Worm (Caenorhabditis elegans): ENCODE results near the gene sec-24.2.

Gene sec-24.2

ce11 chrIV:12391003-12391637 lies 30.5 kb upstream of the sec-24.2 start, which contains the start of the genes rps-23 and dpm-3 (continued):
- TF ChIP-seq snpc-1.2 (GFP tag; IDR thresholded peaks at IDR 0.05), result peak; percentile 90
- peak; percentile 61 for TF ChIP-seq spr-3 (GFP tag; optimal IDR thresholded peaks at IDR 0.05)
- TF ChIP-seq zfp-2 (tag; optimal IDR thresholded peaks at IDR 0.05), result peak; percentile 89
- peak; percentile 58; the same call in 1 of the 2 replicates for TF ChIP-seq ctbp-1 (GFP tag; IDR thresholded peaks at IDR 0.05)
- peak; percentile 98 to 100 for TF ChIP-seq lsy-2 (tag; optimal IDR thresholded peaks at IDR 0.05)
- no peak for TF ChIP-seq R02D3.7 (tag; optimal IDR thresholded peaks at IDR 0.05)
- peak; percentile 43; the same call in 1 of the 2 replicates for TF ChIP-seq daf-19 (GFP tag; conservative IDR thresholded peaks at IDR 0.05)
- TF ChIP-seq D1046.2 (GFP tag; IDR thresholded peaks at IDR 0.05), result peak; percentile 99
- TF ChIP-seq mdt-29 (GFP tag; IDR thresholded peaks at IDR 0.05), result peak; percentile 81
- peak; percentile 86 for TF ChIP-seq vab-7 (GFP tag; IDR thresholded peaks at IDR 0.05)
- TF ChIP-seq jun-1 (tag; optimal IDR thresholded peaks at IDR 0.05), result peak; percentile 51
- peak; percentile 45 for TF ChIP-seq snpc-4 (tag; optimal IDR thresholded peaks at IDR 0.05)
- TF ChIP-seq ceh-62 (tag; optimal IDR thresholded peaks at IDR 0.05), result no peak
- TF ChIP-seq duxl-1 (tag; optimal IDR thresholded peaks at IDR 0.05; ENCODE audit: poor library complexity), result peak; percentile 91
- peak; percentile 82 for TF ChIP-seq nhr-42 (GFP tag; IDR thresholded peaks at IDR 0.05)
- TF ChIP-seq nhr-102 (tag; optimal IDR thresholded peaks at IDR 0.05), result peak; percentile 88
- peak in 1 of 2 experiments; percentile 87 for TF ChIP-seq unc-62 (GFP tag; optimal IDR thresholded peaks at IDR 0.05 in 1 of 2)
- no peak for TF ChIP-seq unc-62 (tag; optimal IDR thresholded peaks at IDR 0.05)
- peak; percentile 16 for TF ChIP-seq ces-1 (GFP tag; optimal IDR thresholded peaks at IDR 0.05)
- TF ChIP-seq aha-1 (tag), result peak; percentile 97
- peak; percentile 93 for TF ChIP-seq hlh-30 (tag; optimal IDR thresholded peaks at IDR 0.05; ENCODE audit: insufficient read depth)
- peak; percentile 76 for TF ChIP-seq F37D6.2 (tag; optimal IDR thresholded peaks at IDR 0.05)
- TF ChIP-seq spr-1 (tag; optimal IDR thresholded peaks at IDR 0.05), result peak; percentile 61
- peak; percentile 98 for TF ChIP-seq unc-130 (GFP tag; optimal IDR thresholded peaks at IDR 0.05)
- peak; percentile 92 for TF ChIP-seq arid-1 (GFP tag; conservative IDR thresholded peaks at IDR 0.05)
- no peak for TF ChIP-seq ztf-11 (tag; optimal IDR thresholded peaks at IDR 0.05)
- peak; percentile 87 for TF ChIP-seq mxl-3 (GFP tag; optimal IDR thresholded peaks at IDR 0.05)
- TF ChIP-seq zip-11 (GFP tag; IDR thresholded peaks at IDR 0.05), result no peak
- TF ChIP-seq ama-1 (optimal IDR thresholded peaks at IDR 0.05), result peak; percentile 82
- peak; percentile 97 for TF ChIP-seq hlh-11 (tag; optimal IDR thresholded peaks at IDR 0.05)
- TF ChIP-seq daf-16 (GFP tag; optimal IDR thresholded peaks at IDR 0.05), result peak; percentile 53 to 57
- peak; percentile 87 for TF ChIP-seq daf-16 (tag; optimal IDR thresholded peaks at IDR 0.05)
- TF ChIP-seq hif-1 (tag; optimal IDR thresholded peaks at IDR 0.05), result peak in 1 of 2 experiments; percentile 97
- TF ChIP-seq daf-8 (GFP tag; IDR thresholded peaks at IDR 0.05), result no peak
- peak; percentile 39; the same call in 1 of the 2 replicates for TF ChIP-seq Y105C5A.15 (GFP tag; IDR thresholded peaks at IDR 0.05)
- TF ChIP-seq ceh-44 (GFP tag; IDR thresholded peaks at IDR 0.05), result peak; percentile 90
- peak; percentile 92 for TF ChIP-seq T26A8.4 (GFP tag; IDR thresholded peaks at IDR 0.05)
- TF ChIP-seq dmd-6 (GFP tag; IDR thresholded peaks at IDR 0.05), result peak; percentile 91
- 0 out of 2 replicates have a peak, but pooled peaks have one; percentile 27 for TF ChIP-seq set-16 (GFP tag; IDR thresholded peaks at IDR 0.05)
- TF ChIP-seq lin-15B (tag; optimal IDR thresholded peaks at IDR 0.05), result peak; percentile 81
- TF ChIP-seq hmg-1.1 (GFP tag; IDR thresholded peaks at IDR 0.05), result peak; percentile 88
- TF ChIP-seq ztf-7 (tag; optimal IDR thresholded peaks at IDR 0.05), result peak; percentile 96
- TF ChIP-seq nhr-11 (tag; optimal IDR thresholded peaks at IDR 0.05), result peak; percentile 93
- TF ChIP-seq egl-27 (tag; optimal IDR thresholded peaks at IDR 0.05), result no peak
- TF ChIP-seq attf-4 (tag; optimal IDR thresholded peaks at IDR 0.05), result no peak
- TF ChIP-seq nhr-76 (tag; optimal IDR thresholded peaks at IDR 0.05), result peak; percentile 29
- no peak for TF ChIP-seq daf-12 (tag; optimal IDR thresholded peaks at IDR 0.05)
- TF ChIP-seq ZK337.2 (GFP tag; IDR thresholded peaks at IDR 0.05), result peak; percentile 98
- no peak for TF ChIP-seq lin-39 (tag; optimal IDR thresholded peaks at IDR 0.05)
- TF ChIP-seq ceh-28 (tag; optimal IDR thresholded peaks at IDR 0.05), result no peak
- no peak for TF ChIP-seq aly-2 (tag; optimal IDR thresholded peaks at IDR 0.05)
- TF ChIP-seq ZK546.5 (tag; optimal IDR thresholded peaks at IDR 0.05), result peak; percentile 92 to 97

Data from whole organism, L4 larva.